Worm (Caenorhabditis elegans) whole organism, L1 larva: ENCODE measurements around the gene srv-25.
"Not testable (repeated sequence)": the region's sequence is repeated elsewhere in the genome, so short reads cannot be mapped to it uniquely, and the experiment has no call there.

Source experiments
- ces-1 ChIP-seq: fragments of 150-350 bp; optimal IDR thresholded peaks from 2 replicates; lab custom pipeline; 2014; ENCODE audit warnings: missing biosample characterization, missing genetic modification reagents, missing genetic modification characterization
- dsc-1 ChIP-seq: sonication (generic microtip); optimal IDR thresholded peaks from 2 replicates; lab custom pipeline; 2016; ENCODE audit warnings: mild to moderate bottlenecking, missing genetic modification characterization, missing compliant biosample characterization
- efl-1 ChIP-seq, 4 experiments: fragments of 150-350 bp; optimal IDR thresholded peaks in 3 of 4; peaks in 1 of 4; 1 replicate in 1 of 4; 2 replicates in 3 of 4; lab custom pipeline; 2014; ENCODE audit warnings: missing biosample characterization in 2 of 4, missing genetic modification characterization in 2 of 4, missing genetic modification reagents in 2 of 4
- isw-1 ChIP-seq: fragments of 200-800 bp; sonication (Bioruptor generic); IDR thresholded peaks from 2 replicates; pipeline ENCODE4 v1.3.6; 2022; ENCODE audit warnings: missing genetic modification characterization, missing compliant biosample characterization
- jun-1 ChIP-seq: fragments of 150-350 bp; optimal IDR thresholded peaks from 2 replicates; lab custom pipeline; 2014; ENCODE audit warnings: missing biosample characterization, missing genetic modification reagents, missing genetic modification characterization
- lin-13 ChIP-seq: fragments of 150-350 bp; optimal IDR thresholded peaks from 2 replicates; lab custom pipeline; 2014; ENCODE audit warnings: missing biosample characterization, missing genetic modification reagents, missing genetic modification characterization

Gene srv-25

DNA sequence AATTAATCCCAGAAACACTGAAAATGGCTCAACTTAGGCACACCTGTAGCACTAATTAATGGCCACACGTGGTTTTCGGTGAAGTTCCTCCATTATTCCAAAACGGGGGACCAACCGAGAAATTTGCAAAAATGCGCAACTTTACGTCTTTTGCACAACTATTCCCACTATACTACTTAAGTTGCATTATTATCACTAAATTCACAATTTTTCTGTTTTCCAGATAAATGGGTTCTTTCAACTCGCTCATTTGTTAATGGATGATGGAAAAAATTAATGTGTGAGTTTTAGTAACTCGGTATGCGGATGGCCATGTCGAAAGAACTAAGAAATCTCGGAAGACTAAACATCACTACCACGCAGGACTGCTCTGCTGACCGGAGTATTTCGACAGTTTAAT lies 48.9 kb downstream of the srv-25 start, which contains the start of gene T13A10.64:
Gene T13A10.64, plus strand, starts transcription at position 301 of the 400 bp plus-strand sequence.
- TF ChIP-seq dsc-1 (no peak), jun-1 (tag; lab: Kevin White, UChicago) (no peak), isw-1 (GFP tag; lab: Robert Waterston, UW) (no peak)

DNA sequence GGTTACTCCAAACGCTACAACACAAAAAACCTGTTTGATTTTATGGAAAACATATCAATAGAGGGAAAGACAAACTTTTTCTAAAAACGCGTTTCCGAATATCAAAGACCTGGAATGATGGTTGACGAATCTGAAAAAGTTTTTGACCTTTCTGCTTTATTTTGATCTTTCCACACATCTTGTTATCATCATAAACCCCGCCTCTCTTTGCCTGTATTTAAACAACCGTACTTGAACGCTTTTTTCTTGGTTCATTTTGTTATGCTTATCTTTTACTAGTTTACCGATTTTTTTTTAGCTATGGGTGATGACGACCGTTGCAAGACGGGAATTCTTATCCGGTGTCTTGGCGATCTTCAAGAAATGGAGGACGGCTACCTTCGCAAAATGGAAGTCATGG lies 50.5 kb downstream of the srv-25 start, which contains the start of gene T13A10.2:
Gene T13A10.2, plus strand, starts transcription at position 301 of the 400 bp plus-strand sequence.
- TF ChIP-seq efl-1 (optimal IDR thresholded peaks at IDR 0.05; lab: Kevin White, UChicago); efl-1 (GFP tag; optimal IDR thresholded peaks at IDR 0.05 in 1 of 2; lab: Kevin White, UChicago); lin-13 (GFP tag; lab: Kevin White, UChicago); ces-1 (GFP tag; lab: Kevin White, UChicago): not testable (repeated sequence)
